Worm (Caenorhabditis elegans) whole organism, mixed stage, embryonic: ENCODE measurements around the gene srt-7.

Experiments used
- M03D4.4 ChIP-seq: sonication (generic microtip); optimal IDR thresholded peaks from 2 replicates; lab custom pipeline; 2017; ENCODE audit warnings: mild to moderate bottlenecking, missing genetic modification characterization, missing compliant biosample characterization
- bed-3 ChIP-seq: fragments of 200-800 bp; sonication (Bioruptor generic); optimal IDR thresholded peaks from 3 replicates; lab custom pipeline; 2018; ENCODE audit warnings: mild to moderate bottlenecking, missing genetic modification characterization, moderate library complexity, missing compliant biosample characterization
- blmp-1 ChIP-seq: fragments of 150-350 bp; optimal IDR thresholded peaks from 2 replicates; lab custom pipeline; 2014; ENCODE audit warnings: missing biosample characterization, missing genetic modification characterization
- ceh-39 ChIP-seq: fragments of 150-350 bp; optimal IDR thresholded peaks from 2 replicates; lab custom pipeline; 2014; ENCODE audit warnings: missing biosample characterization, missing genetic modification characterization
- ceh-43 ChIP-seq: fragments of 200-800 bp; sonication (Bioruptor generic); optimal IDR thresholded peaks from 2 replicates; lab custom pipeline; 2018; ENCODE audit warnings: mild to moderate bottlenecking, missing genetic modification characterization, moderate library complexity, missing compliant biosample characterization
- ceh-83 ChIP-seq: fragments of 200-800 bp; sonication (Bioruptor generic); optimal IDR thresholded peaks from 2 replicates; lab custom pipeline; 2018; ENCODE audit warnings: mild to moderate bottlenecking, missing genetic modification characterization, missing compliant biosample characterization
- ces-1 ChIP-seq: fragments of 150-350 bp; optimal IDR thresholded peaks from 2 replicates; lab custom pipeline; 2014; ENCODE audit warnings: missing biosample characterization, missing genetic modification reagents, missing genetic modification characterization
- cnd-1 ChIP-seq: fragments of 200-800 bp; sonication (Bioruptor generic); optimal IDR thresholded peaks from 2 replicates; lab custom pipeline; 2018; ENCODE audit warnings: mild to moderate bottlenecking, missing genetic modification characterization, missing compliant biosample characterization
- drap-1 ChIP-seq: fragments of 200-800 bp; sonication (Bioruptor generic); optimal IDR thresholded peaks from 3 replicates; lab custom pipeline; 2018; ENCODE audit warnings: mild to moderate bottlenecking, missing genetic modification characterization, missing compliant biosample characterization
- elt-1 ChIP-seq: sonication (generic microtip); optimal IDR thresholded peaks from 2 replicates; lab custom pipeline; 2017; ENCODE audit warnings: missing genetic modification characterization, mild to moderate bottlenecking, missing compliant biosample characterization, antibody characterized with exemption, moderate library complexity, borderline replicate concordance; ENCODE audit not compliant: insufficient read depth
- elt-3 ChIP-seq: fragments of 150-350 bp; optimal IDR thresholded peaks from 2 replicates; lab custom pipeline; 2014; ENCODE audit warnings: missing biosample characterization, missing genetic modification characterization
- flh-1 ChIP-seq: fragments of 200-800 bp; sonication (Bioruptor generic); optimal IDR thresholded peaks from 2 replicates; lab custom pipeline; 2018; ENCODE audit warnings: mild to moderate bottlenecking, missing genetic modification characterization, moderate library complexity, missing compliant biosample characterization
- ham-2 ChIP-seq: fragments of 200-800 bp; sonication (Bioruptor generic); optimal IDR thresholded peaks from 2 replicates; lab custom pipeline; 2018; ENCODE audit warnings: mild to moderate bottlenecking, missing genetic modification characterization, missing compliant biosample characterization
- hlh-1 ChIP-seq: fragments of 150-350 bp; optimal IDR thresholded peaks from 2 replicates; lab custom pipeline; 2014; ENCODE audit warnings: missing biosample characterization, missing genetic modification reagents, missing genetic modification characterization
- lin-13 ChIP-seq: fragments of 150-350 bp; optimal IDR thresholded peaks from 2 replicates; lab custom pipeline; 2014; ENCODE audit warnings: missing biosample characterization, missing genetic modification characterization
- lin-32 ChIP-seq: fragments of 200-800 bp; sonication (Bioruptor generic); optimal IDR thresholded peaks from 2 replicates; lab custom pipeline; 2018; ENCODE audit warnings: mild to moderate bottlenecking, missing genetic modification characterization, missing compliant biosample characterization
- mab-5 ChIP-seq: fragments of 150-350 bp; optimal IDR thresholded peaks from 2 replicates; lab custom pipeline; 2014; ENCODE audit warnings: missing biosample characterization, missing genetic modification characterization
- mep-1 ChIP-seq: fragments of 150-350 bp; optimal IDR thresholded peaks from 2 replicates; lab custom pipeline; 2017; ENCODE audit warnings: missing biosample characterization, missing genetic modification reagents, missing genetic modification characterization, inconsistent platforms
- mls-2 ChIP-seq: sonication (generic microtip); optimal IDR thresholded peaks from 2 replicates; lab custom pipeline; 2016; ENCODE audit warnings: mild to moderate bottlenecking, missing genetic modification characterization, moderate library complexity, missing compliant biosample characterization
- nhr-12 ChIP-seq: fragments of 150-350 bp; optimal IDR thresholded peaks from 2 replicates; lab custom pipeline; 2014; ENCODE audit warnings: missing biosample characterization, missing genetic modification characterization
- nhr-2 ChIP-seq: fragments of 150-350 bp; optimal IDR thresholded peaks from 2 replicates; lab custom pipeline; 2014; ENCODE audit warnings: missing biosample characterization, missing genetic modification characterization
- nhr-237 ChIP-seq: fragments of 150-350 bp; optimal IDR thresholded peaks from 2 replicates; lab custom pipeline; 2014; ENCODE audit warnings: missing biosample characterization, missing genetic modification characterization
- nhr-28 ChIP-seq: fragments of 150-350 bp; optimal IDR thresholded peaks from 2 replicates; lab custom pipeline; 2014; ENCODE audit warnings: missing biosample characterization, missing genetic modification characterization
- nhr-76 ChIP-seq: sonication (generic microtip); optimal IDR thresholded peaks from 2 replicates; lab custom pipeline; 2017; ENCODE audit warnings: missing biosample characterization, missing genetic modification characterization
- pha-4 ChIP-seq: fragments of 150-350 bp; optimal IDR thresholded peaks from 2 replicates; lab custom pipeline; 2018; ENCODE audit warnings: missing biosample characterization, missing genetic modification reagents, missing genetic modification characterization
- sem-2 ChIP-seq: fragments of 200-800 bp; sonication (Bioruptor generic); optimal IDR thresholded peaks from 2 replicates; lab custom pipeline; 2018; ENCODE audit warnings: mild to moderate bottlenecking, missing genetic modification characterization, missing compliant biosample characterization
- snpc-4 ChIP-seq: fragments of 150-350 bp; optimal IDR thresholded peaks from 2 replicates; lab custom pipeline; 2014; ENCODE audit warnings: missing biosample characterization, missing genetic modification characterization
- sptf-1 ChIP-seq: sonication (generic microtip); optimal IDR thresholded peaks from 2 replicates; lab custom pipeline; 2017; ENCODE audit warnings: mild to moderate bottlenecking, missing genetic modification characterization, moderate library complexity, missing compliant biosample characterization
- tbx-8 ChIP-seq: fragments of 200-800 bp; sonication (Bioruptor generic); optimal IDR thresholded peaks from 2 replicates; lab custom pipeline; 2018; ENCODE audit warnings: mild to moderate bottlenecking, missing genetic modification characterization, moderate library complexity, missing compliant biosample characterization
- unc-120 ChIP-seq: sonication (generic microtip); optimal IDR thresholded peaks from 2 replicates; lab custom pipeline; 2017; ENCODE audit warnings: missing genetic modification characterization, missing compliant biosample characterization; ENCODE audit not compliant: poor library complexity, severe bottlenecking
- unc-39 ChIP-seq: fragments of 150-350 bp; optimal IDR thresholded peaks from 2 replicates; lab custom pipeline; 2014; ENCODE audit warnings: missing biosample characterization, missing genetic modification characterization
- unc-62 ChIP-seq: fragments of 150-350 bp; optimal IDR thresholded peaks from 2 replicates; lab custom pipeline; 2014; ENCODE audit warnings: missing biosample characterization, missing genetic modification reagents, missing genetic modification characterization
- ztf-11 ChIP-seq: fragments of 150-350 bp; optimal IDR thresholded peaks from 2 replicates; lab custom pipeline; 2014; ENCODE audit warnings: missing biosample characterization, missing genetic modification characterization

Gene srt-7

ce11 chrV:3081471-3081870 lies at the start of gene srt-7:
Gene srt-7, plus strand, starts transcription at chrV:3081771.
- TF ChIP-seq lin-13 (tag; lab: Kevin White, UChicago): no peak
- TF ChIP-seq M03D4.4 (tag; lab: Kevin White, UChicago): no peak
- TF ChIP-seq elt-1 (tag; lab: Kevin White, UChicago): no peak
- no peak for TF ChIP-seq unc-62 (GFP tag; lab: Kevin White, UChicago)
- TF ChIP-seq mls-2 (tag; lab: Kevin White, UChicago): no peak
- TF ChIP-seq ces-1 (GFP tag; lab: Kevin White, UChicago): no peak
- no peak for TF ChIP-seq ham-2 (GFP tag; lab: Kevin White, UChicago)
- no peak for TF ChIP-seq tbx-8 (GFP tag; lab: Kevin White, UChicago)
- no peak for TF ChIP-seq snpc-4 (tag; lab: Kevin White, UChicago)
- no peak for TF ChIP-seq pha-4 (tag; lab: Kevin White, UChicago)
- no peak for TF ChIP-seq bed-3 (GFP tag; lab: Kevin White, UChicago)
- no peak for TF ChIP-seq sptf-1 (tag; lab: Kevin White, UChicago)
- TF ChIP-seq ceh-39 (tag; lab: Kevin White, UChicago): no peak
- TF ChIP-seq mep-1: no peak
- TF ChIP-seq unc-120 (tag; lab: Kevin White, UChicago): no peak

- TF ChIP-seq unc-62 (GFP tag; lab: Kevin White, UChicago) (no peak), elt-3 (tag; lab: Kevin White, UChicago) (no peak), nhr-2 (tag; lab: Kevin White, UChicago) (no peak), bed-3 (GFP tag; lab: Kevin White, UChicago) (no peak), unc-120 (tag; lab: Kevin White, UChicago) (no peak), nhr-28 (no peak), pha-4 (tag; lab: Kevin White, UChicago) (no peak), snpc-4 (tag; lab: Kevin White, UChicago) (no peak), mls-2 (tag; lab: Kevin White, UChicago) (no peak), M03D4.4 (tag; lab: Kevin White, UChicago) (no peak), ceh-83 (no peak), mab-5 (tag; lab: Kevin White, UChicago) (no peak), hlh-1 (tag; lab: Kevin White, UChicago) (no peak), nhr-237 (tag; lab: Kevin White, UChicago) (no peak), ces-1 (GFP tag; lab: Kevin White, UChicago) (no peak)
These were observed 49.2 kb upstream of the srt-7 start, which contains the start of gene irld-38 for ce11 chrV:3032343-3032742. Gene irld-38, minus strand, starts transcription at chrV:3032443.

- TF ChIP-seq cnd-1 (tag; lab: Kevin White, UChicago) (no peak), hlh-1 (tag; lab: Kevin White, UChicago) (no peak), mab-5 (tag; lab: Kevin White, UChicago) (no peak), ham-2 (GFP tag; lab: Kevin White, UChicago) (no peak), nhr-237 (tag; lab: Kevin White, UChicago) (no peak), unc-120 (tag; lab: Kevin White, UChicago) (no peak), ceh-83 (no peak), nhr-12 (tag; lab: Kevin White, UChicago) (no peak), nhr-28 (no peak), elt-1 (tag; lab: Kevin White, UChicago) (no peak), flh-1 (no peak), lin-32 (GFP tag; lab: Kevin White, UChicago) (no peak), snpc-4 (tag; lab: Kevin White, UChicago) (no peak), drap-1 (no peak), nhr-2 (tag; lab: Kevin White, UChicago) (no peak), ceh-43 (GFP tag; lab: Kevin White, UChicago) (no peak), M03D4.4 (tag; lab: Kevin White, UChicago) (no peak)
- TF ChIP-seq, all 35 proteins: peak for 0
These were observed 47.3 kb upstream of the srt-7 start, which contains the start of gene srw-8 for ce11 chrV:3034236-3034635. Gene srw-8, minus strand, starts transcription at chrV:3034336.

- no peak for TF ChIP-seq lin-32 (GFP tag; lab: Kevin White, UChicago)
- TF ChIP-seq unc-120 (tag; lab: Kevin White, UChicago): no peak
These were observed 43.5 kb upstream of the srt-7 start for ce11 chrV:3038058-3038457.

- no peak for TF ChIP-seq snpc-4 (tag; lab: Kevin White, UChicago)
- TF ChIP-seq lin-13 (tag; lab: Kevin White, UChicago): no peak
- TF ChIP-seq drap-1: no peak
- TF ChIP-seq nhr-76: no peak
- no peak for TF ChIP-seq hlh-1 (tag; lab: Kevin White, UChicago)
- no peak for TF ChIP-seq nhr-2 (tag; lab: Kevin White, UChicago)
- no peak for TF ChIP-seq ces-1 (GFP tag; lab: Kevin White, UChicago)
- no peak for TF ChIP-seq cnd-1 (tag; lab: Kevin White, UChicago)
- TF ChIP-seq blmp-1 (tag; lab: Kevin White, UChicago): no peak
- TF ChIP-seq unc-39: no peak
- no peak for TF ChIP-seq pha-4 (tag; lab: Kevin White, UChicago)
- TF ChIP-seq flh-1: no peak
- TF ChIP-seq nhr-12 (tag; lab: Kevin White, UChicago): no peak
- no peak for TF ChIP-seq elt-3 (tag; lab: Kevin White, UChicago)
- no peak for TF ChIP-seq ztf-11 (tag; lab: Kevin White, UChicago)
- TF ChIP-seq ceh-83: no peak
- no peak for TF ChIP-seq mep-1
- TF ChIP-seq unc-62 (GFP tag; lab: Kevin White, UChicago): no peak
- no peak for TF ChIP-seq sem-2 (GFP tag; lab: Kevin White, UChicago)
- TF ChIP-seq lin-32 (GFP tag; lab: Kevin White, UChicago): no peak
These were observed 42.3 kb upstream of the srt-7 start, which contains the start of gene chpf-2 for ce11 chrV:3039282-3039681. Gene chpf-2, minus strand, starts transcription at chrV:3039382.
